Worm (Caenorhabditis elegans) whole organism, early embryonic: ENCODE results near the gene ceh-82.

Experiments used
- ceh-13 ChIP-seq: fragments of 200-800 bp; sonication (Bioruptor generic); optimal IDR thresholded peaks from 2 replicates; lab custom pipeline; 2018; ENCODE audit warnings: mild to moderate bottlenecking, missing genetic modification characterization, missing compliant biosample characterization
- tra-4 ChIP-seq: sonication (generic microtip); optimal IDR thresholded peaks from 2 replicates; lab custom pipeline; 2017; ENCODE audit warnings: missing genetic modification characterization, missing compliant biosample characterization

ce11 chrII:1703363-1703762 is 28.7 kb upstream of the ceh-82 start, which contains the start of gene fbxb-47:
- TF ChIP-seq tra-4 (no peak), ceh-13 (GFP tag; lab: Kevin White, UChicago) (no peak)
